Fruit fly (Drosophila melanogaster) whole organism, embryonic: ENCODE data around the gene cno.
A peak's percentile ranks its signal among the peaks of the same experiment; 100 is the strongest.

ENCODE experiments used
- Abd-B ChIP-seq: fragments of 200-800 bp; sonication (Bioruptor generic); optimal IDR thresholded peaks from 2 replicates; lab custom pipeline; 2018; ENCODE audit warnings: missing biosample characterization, mild to moderate bottlenecking, missing genetic modification characterization, moderate library complexity
- Adf1 ChIP-seq: fragments of 200-800 bp; sonication (Bioruptor generic); IDR thresholded peaks from 2 replicates; pipeline ENCODE4 v1.3.6; 2022; ENCODE audit warnings: missing biosample characterization, missing genetic modification characterization
- B-H2 ChIP-seq: fragments of 200-800 bp; sonication (Bioruptor generic); optimal IDR thresholded peaks from 2 replicates; lab custom pipeline; 2018; ENCODE audit warnings: missing biosample characterization, mild to moderate bottlenecking, missing genetic modification characterization
- Bdp1 ChIP-seq: fragments of 200-800 bp; sonication (Bioruptor generic); optimal IDR thresholded peaks from 3 replicates; lab custom pipeline; 2016; ENCODE audit warnings: missing biosample characterization, missing genetic modification characterization
- CG10209 ChIP-seq: fragments of 200-800 bp; sonication (Bioruptor generic); optimal IDR thresholded peaks from 3 replicates; lab custom pipeline; 2017; ENCODE audit warnings: missing biosample characterization, mild to moderate bottlenecking, missing genetic modification characterization, missing genetic modification reagents
- CG10654 ChIP-seq: fragments of 200-800 bp; sonication (Bioruptor generic); optimal IDR thresholded peaks from 2 replicates; lab custom pipeline; 2016; ENCODE audit warnings: missing biosample characterization, missing genetic modification characterization
- CG12071 ChIP-seq: fragments of 200-800 bp; sonication (Bioruptor generic); optimal IDR thresholded peaks from 3 replicates; lab custom pipeline; 2018; ENCODE audit warnings: missing biosample characterization, mild to moderate bottlenecking, missing genetic modification characterization
- CG12104 ChIP-seq: fragments of 200-800 bp; sonication (Bioruptor generic); optimal IDR thresholded peaks from 3 replicates; lab custom pipeline; 2016; ENCODE audit warnings: missing biosample characterization, missing genetic modification characterization
- CG1233 ChIP-seq: fragments of 200-800 bp; sonication (Bioruptor generic); optimal IDR thresholded peaks from 4 replicates; lab custom pipeline; 2018; ENCODE audit warnings: missing biosample characterization, mild to moderate bottlenecking, missing genetic modification characterization
- CG12659 ChIP-seq: fragments of 200-800 bp; sonication (Bioruptor generic); optimal IDR thresholded peaks from 3 replicates; lab custom pipeline; 2017; ENCODE audit warnings: mild to moderate bottlenecking, missing biosample characterization, missing genetic modification reagents, missing genetic modification characterization
- CG13624 ChIP-seq: fragments of 200-800 bp; sonication (Bioruptor generic); optimal IDR thresholded peaks from 2 replicates; lab custom pipeline; 2016; ENCODE audit warnings: missing biosample characterization, missing genetic modification characterization
- CG13894 ChIP-seq: fragments of 200-800 bp; sonication (Bioruptor generic); optimal IDR thresholded peaks from 3 replicates; lab custom pipeline; 2018; ENCODE audit warnings: missing biosample characterization, mild to moderate bottlenecking, missing genetic modification characterization, moderate library complexity
- CG16815 ChIP-seq: fragments of 200-800 bp; sonication (Bioruptor generic); optimal IDR thresholded peaks from 3 replicates; lab custom pipeline; 2017; ENCODE audit warnings: missing biosample characterization, mild to moderate bottlenecking, missing genetic modification characterization
- CG17328 ChIP-seq: fragments of 200-800 bp; sonication (Bioruptor generic); IDR thresholded peaks from 2 replicates; pipeline ENCODE4 v1.3.6; 2022; ENCODE audit warnings: missing biosample characterization, missing genetic modification characterization
- CG2199 ChIP-seq: fragments of 200-800 bp; sonication (Bioruptor generic); IDR thresholded peaks from 3 replicates; pipeline ENCODE4 v1.3.6; 2022; ENCODE audit warnings: missing biosample characterization, missing genetic modification characterization
- CG30431 ChIP-seq: fragments of 200-800 bp; sonication (Bioruptor generic); optimal IDR thresholded peaks from 2 replicates; lab custom pipeline; 2017; ENCODE audit warnings: missing biosample characterization, missing genetic modification characterization
- CG31224 ChIP-seq: fragments of 200-800 bp; sonication (Bioruptor generic); IDR thresholded peaks from 2 replicates; pipeline ENCODE4 v1.3.6; 2022; ENCODE audit warnings: missing biosample characterization, missing genetic modification characterization
- CG4617 ChIP-seq: fragments of 200-800 bp; sonication (Bioruptor generic); optimal IDR thresholded peaks from 3 replicates; lab custom pipeline; 2016; ENCODE audit warnings: missing biosample characterization, missing genetic modification characterization, borderline replicate concordance
- CG5180 ChIP-seq: fragments of 200-800 bp; sonication (Bioruptor generic); optimal IDR thresholded peaks from 3 replicates; lab custom pipeline; 2017; ENCODE audit warnings: missing biosample characterization, missing genetic modification characterization, mild to moderate bottlenecking, moderate library complexity, missing genetic modification reagents
- CG7372 ChIP-seq: fragments of 200-800 bp; sonication (Bioruptor generic); IDR thresholded peaks from 2 replicates; pipeline ENCODE4 v1.3.6; 2022; ENCODE audit warnings: missing biosample characterization, missing genetic modification characterization
- CG9797 ChIP-seq: fragments of 200-800 bp; sonication (Bioruptor generic); optimal IDR thresholded peaks from 3 replicates; lab custom pipeline; 2018; ENCODE audit warnings: missing biosample characterization, mild to moderate bottlenecking, missing genetic modification characterization
- Camta ChIP-seq: fragments of 200-800 bp; sonication (Bioruptor generic); optimal IDR thresholded peaks from 2 replicates; lab custom pipeline; 2016; ENCODE audit warnings: missing biosample characterization, missing genetic modification characterization
- D19A ChIP-seq: fragments of 200-800 bp; optimal IDR thresholded peaks from 3 replicates; lab custom pipeline; 2019; ENCODE audit warnings: missing biosample characterization, mild to moderate bottlenecking, missing genetic modification characterization, moderate library complexity
- Dref ChIP-seq: fragments of 200-800 bp; sonication (Bioruptor generic); IDR thresholded peaks from 2 replicates; pipeline ENCODE4 v1.3.6; 2022; ENCODE audit warnings: missing biosample characterization, missing genetic modification characterization
- Gug ChIP-seq: fragments of 200-800 bp; sonication (Bioruptor generic); IDR thresholded peaks from 4 replicates; pipeline ENCODE4 v1.3.6; 2022; ENCODE audit warnings: missing biosample characterization, missing genetic modification characterization
- HLHmδ ChIP-seq: fragments of 200-800 bp; sonication (Bioruptor generic); optimal IDR thresholded peaks from 2 replicates; lab custom pipeline; 2018; ENCODE audit warnings: missing biosample characterization, mild to moderate bottlenecking, missing genetic modification characterization, moderate library complexity
- Hr78 ChIP-seq, 2 experiments: fragments of 200-800 bp in 1 of 2; fragments of >200 bp in 1 of 2; sonication (Bioruptor generic) in 1 of 2; optimal IDR thresholded peaks; 2 replicates each; lab custom pipeline; 2017 to 2019; ENCODE audit warnings: missing biosample characterization in 2 of 2, missing genetic modification characterization in 2 of 2, mild to moderate bottlenecking in 1 of 2, moderate library complexity in 1 of 2
- Med ChIP-seq: fragments of 200-800 bp; sonication (Bioruptor generic); peaks from one replicate; lab custom pipeline; 2016; ENCODE audit warnings: missing biosample characterization, missing genetic modification characterization, mild to moderate bottlenecking, inconsistent platforms, moderate library complexity
- Meics ChIP-seq: fragments of 200-800 bp; sonication (Bioruptor generic); optimal IDR thresholded peaks from 2 replicates; lab custom pipeline; 2017; ENCODE audit warnings: missing biosample characterization, mild to moderate bottlenecking, missing genetic modification characterization
- Stat92E ChIP-seq, 3 experiments: fragments of >200 bp in 2 of 3; fragments of 200-800 bp in 1 of 3; sonication (Bioruptor generic) in 1 of 3; optimal IDR thresholded peaks; 2 replicates each; lab custom pipeline; 2017 to 2019; ENCODE audit warnings: missing biosample characterization in 3 of 3, missing genetic modification characterization in 3 of 3, mild to moderate bottlenecking in 1 of 3, moderate library complexity in 1 of 3
- Usf ChIP-seq: fragments of 200-800 bp; sonication (Bioruptor generic); optimal IDR thresholded peaks from 2 replicates; lab custom pipeline; 2017; ENCODE audit warnings: missing genotype, missing biosample characterization, missing genetic modification characterization
- al ChIP-seq: fragments of 200-800 bp; sonication (Bioruptor generic); IDR thresholded peaks from 2 replicates; pipeline ENCODE4 v1.3.6; 2022; ENCODE audit warnings: missing biosample characterization, missing genetic modification characterization
- cato ChIP-seq: fragments of 200-800 bp; sonication (Bioruptor generic); optimal IDR thresholded peaks from 2 replicates; lab custom pipeline; 2016; ENCODE audit warnings: missing biosample characterization, missing genetic modification characterization, borderline replicate concordance
- chif ChIP-seq, 2 experiments: fragments of 200-800 bp; sonication (Bioruptor generic); optimal IDR thresholded peaks; 3 replicates each; lab custom pipeline; 2016; ENCODE audit warnings: missing biosample characterization in 2 of 2, missing genetic modification characterization in 2 of 2
- dmrt11E ChIP-seq: fragments of 200-800 bp; sonication (Bioruptor generic); optimal IDR thresholded peaks from 3 replicates; lab custom pipeline; 2018; ENCODE audit warnings: missing biosample characterization, mild to moderate bottlenecking, missing genetic modification characterization, moderate library complexity
- fd96Cb ChIP-seq: fragments of 200-800 bp; sonication (Bioruptor generic); optimal IDR thresholded peaks from 2 replicates; lab custom pipeline; 2018; ENCODE audit warnings: missing biosample characterization, mild to moderate bottlenecking, missing genetic modification characterization, moderate library complexity
- gem ChIP-seq: fragments of 200-800 bp; sonication (Bioruptor generic); optimal IDR thresholded peaks from 2 replicates; lab custom pipeline; 2019; ENCODE audit warnings: missing biosample characterization, mild to moderate bottlenecking, missing genetic modification characterization, moderate library complexity
- grau ChIP-seq: fragments of 200-800 bp; optimal IDR thresholded peaks from 3 replicates; lab custom pipeline; 2019; ENCODE audit warnings: missing biosample characterization, mild to moderate bottlenecking, missing genetic modification characterization, moderate library complexity
- h ChIP-seq: fragments of >200 bp; optimal IDR thresholded peaks from 2 replicates; lab custom pipeline; 2017
- hth ChIP-seq: fragments of >200 bp; optimal IDR thresholded peaks from 2 replicates; lab custom pipeline; 2017; ENCODE audit warnings: inconsistent platforms
- knrl ChIP-seq: fragments of 200-800 bp; sonication (Bioruptor generic); IDR thresholded peaks from 3 replicates; pipeline ENCODE4 v1.3.6; 2022; ENCODE audit warnings: missing biosample characterization, missing genetic modification characterization; ENCODE audit not compliant: partially characterized antibody
- nau ChIP-seq: fragments of 200-800 bp; sonication (Bioruptor generic); optimal IDR thresholded peaks from 3 replicates; lab custom pipeline; 2017; ENCODE audit warnings: missing biosample characterization, mild to moderate bottlenecking, missing genetic modification characterization, missing genetic modification reagents
- pros ChIP-seq: fragments of 200-800 bp; sonication (Bioruptor generic); optimal IDR thresholded peaks from 3 replicates; lab custom pipeline; 2019; ENCODE audit warnings: missing biosample characterization, mild to moderate bottlenecking, missing genetic modification characterization, moderate library complexity
- rib ChIP-seq: fragments of 200-800 bp; sonication (Bioruptor generic); IDR thresholded peaks from 2 replicates; pipeline ENCODE4 v1.3.6; 2022; ENCODE audit warnings: missing biosample characterization, missing genetic modification characterization
- sc ChIP-seq, 3 experiments: fragments of >200 bp in 2 of 3; fragments of 200-800 bp in 1 of 3; sonication (Bioruptor generic) in 1 of 3; optimal IDR thresholded peaks; 2 replicates in 2 of 3; 3 replicates in 1 of 3; lab custom pipeline; 2017; ENCODE audit warnings: mild to moderate bottlenecking in 1 of 3, missing biosample characterization in 1 of 3, missing genetic modification characterization in 1 of 3, missing genetic modification reagents in 1 of 3
- shn ChIP-seq: fragments of 200-800 bp; sonication (Bioruptor generic); optimal IDR thresholded peaks from 3 replicates; lab custom pipeline; 2016; ENCODE audit warnings: missing biosample characterization, missing genetic modification characterization
- tin ChIP-seq: fragments of 200-800 bp; sonication (Bioruptor generic); optimal IDR thresholded peaks from 3 replicates; lab custom pipeline; 2016; ENCODE audit warnings: missing biosample characterization, missing genetic modification characterization
- twi ChIP-seq: fragments of 200-800 bp; optimal IDR thresholded peaks from 2 replicates; lab custom pipeline; 2019; ENCODE audit warnings: missing biosample characterization, mild to moderate bottlenecking, missing genetic modification characterization, moderate library complexity
- unpg ChIP-seq: fragments of 200-800 bp; sonication (Bioruptor generic); optimal IDR thresholded peaks from 3 replicates; lab custom pipeline; 2018; ENCODE audit warnings: missing biosample characterization, mild to moderate bottlenecking, missing genetic modification characterization, moderate library complexity

Gene cno

DNA sequence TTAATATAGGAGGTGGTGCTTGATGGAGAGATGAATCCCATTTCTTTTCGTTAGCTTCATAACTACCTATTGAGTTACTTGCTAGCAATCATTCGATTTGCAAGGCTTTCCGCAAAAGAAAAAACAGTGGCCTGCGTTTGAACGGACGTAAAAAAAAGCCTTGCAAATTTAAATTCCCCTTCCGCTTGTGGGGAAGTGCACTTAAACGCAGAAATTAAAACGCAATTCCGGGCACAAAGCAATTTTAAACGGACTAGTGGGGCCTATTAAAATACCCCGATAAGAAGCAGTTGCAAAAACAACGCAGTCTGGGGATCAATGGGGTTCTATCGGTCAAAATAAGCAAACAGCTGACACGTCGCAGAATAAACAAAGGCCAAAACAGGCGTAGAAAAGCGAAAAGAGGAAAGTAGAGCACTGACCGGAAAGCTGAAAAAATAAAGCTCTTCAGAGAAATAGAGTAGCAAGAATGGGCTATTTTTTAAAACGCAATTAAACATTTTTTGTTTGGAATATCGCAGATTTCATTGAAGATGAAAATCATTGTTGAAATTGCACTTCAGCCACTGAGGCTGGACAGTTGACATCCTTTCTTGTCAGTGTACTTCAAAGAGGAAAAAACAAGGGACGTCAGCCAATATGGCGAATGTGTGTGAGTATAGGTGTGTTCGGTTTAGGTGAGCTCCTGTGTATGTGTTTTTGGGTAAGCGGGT lies 33.4 kb upstream of the cno start (continued):
- TF ChIP-seq Adf1 (GFP tag; lab: Robert Waterston, UW) (no peak), D19A (no peak), al (no peak), CG12071 (GFP tag; lab: Kevin White, UChicago) (no peak), CG4617 (GFP tag; lab: Kevin White, UChicago) (no peak), CG5180 (no peak), B-H2 (GFP tag; lab: Kevin White, UChicago) (no peak), CG10209 (GFP tag; lab: Kevin White, UChicago) (no peak), Hr78 (GFP tag; optimal IDR thresholded peaks at IDR 0.05; lab: Kevin White, UChicago) (no peak), CG12659 (GFP tag; lab: Kevin White, UChicago) (no peak), chif (GFP tag; optimal IDR thresholded peaks at IDR 0.05; lab: Kevin White, UChicago) (no peak), gem (tag; lab: Kevin White, UChicago) (no peak), CG17328 (GFP tag; lab: Robert Waterston, UW) (0 out of 2 replicates have a peak, but pooled peaks have one; percentile 19), CG7372 (no peak), Bdp1 (no peak), CG30431 (no peak), CG16815 (GFP tag; lab: Kevin White, UChicago) (no peak), Camta (GFP tag; lab: Kevin White, UChicago) (no peak), shn (GFP tag; lab: Kevin White, UChicago) (peak; percentile 9), dmrt11E (tag; lab: Kevin White, UChicago) (no peak), Stat92E (GFP tag; optimal IDR thresholded peaks at IDR 0.05; lab: Kevin White, UChicago) (no peak), knrl (no peak), CG10654 (GFP tag; lab: Kevin White, UChicago) (no peak), CG13894 (tag; lab: Kevin White, UChicago) (no peak), CG9797 (no peak), Usf (GFP tag; lab: Kevin White, UChicago) (no peak), CG1233 (GFP tag; lab: Kevin White, UChicago) (no peak), sc (optimal IDR thresholded peaks at IDR 0.05; lab: Kevin White, UChicago) (no peak), sc (GFP tag; optimal IDR thresholded peaks at IDR 0.05; lab: Kevin White, UChicago) (no peak), tin (GFP tag; lab: Kevin White, UChicago) (no peak), h (lab: Kevin White, UChicago) (no peak), hth (lab: Kevin White, UChicago) (no peak), fd96Cb (tag; lab: Kevin White, UChicago) (no peak), pros (GFP tag; lab: Kevin White, UChicago) (no peak), CG13624 (peak; percentile 11), nau (GFP tag; lab: Kevin White, UChicago) (no peak), twi (tag; lab: Kevin White, UChicago) (no peak), unpg (GFP tag; lab: Kevin White, UChicago) (no peak), Dref (GFP tag; lab: Robert Waterston, UW) (no peak), Meics (no peak), rib (no peak), cato (GFP tag; lab: Kevin White, UChicago) (no peak), Abd-B (no peak), CG2199 (GFP tag; lab: Robert Waterston, UW) (no peak), grau (tag; lab: Kevin White, UChicago) (no peak), CG12104 (no peak), Med (peak; percentile 46), CG31224 (GFP tag; lab: Robert Waterston, UW) (no peak), HLHmδ (no peak), Gug (GFP tag; lab: Robert Waterston, UW) (0 out of 4 replicates have a peak, but pooled peaks have one; percentile 22)
